Fruit fly (Drosophila melanogaster) whole organism, adult: ENCODE data around the gene CG7381.

ENCODE experiments used
- CG14711 ChIP-seq: fragments of 200-800 bp; sonication (Bioruptor generic); optimal IDR thresholded peaks from 2 replicates; lab custom pipeline; 2018; ENCODE audit warnings: missing biosample characterization, mild to moderate bottlenecking, missing genetic modification characterization, moderate library complexity
- CG1620 ChIP-seq: fragments of 200-800 bp; sonication (Bioruptor generic); optimal IDR thresholded peaks from 2 replicates; lab custom pipeline; 2016; ENCODE audit warnings: missing biosample characterization, missing genetic modification characterization
- CG33017 ChIP-seq: fragments of 200-800 bp; sonication (Bioruptor generic); optimal IDR thresholded peaks from 2 replicates; lab custom pipeline; 2018; ENCODE audit warnings: missing biosample characterization, mild to moderate bottlenecking, missing genetic modification characterization, moderate library complexity
- Crg-1 ChIP-seq: fragments of 200-800 bp; sonication (Bioruptor generic); optimal IDR thresholded peaks from 2 replicates; lab custom pipeline; 2016; ENCODE audit warnings: missing biosample characterization, missing genetic modification characterization
- bab1 ChIP-seq: fragments of 200-800 bp; sonication (Bioruptor generic); optimal IDR thresholded peaks from 3 replicates; lab custom pipeline; 2019; ENCODE audit warnings: missing biosample characterization, mild to moderate bottlenecking, missing genetic modification characterization, moderate library complexity
- cnc ChIP-seq, 2 experiments: fragments of >200 bp; optimal IDR thresholded peaks; 2 replicates each; lab custom pipeline; 2017
- kay ChIP-seq: fragments of 200-800 bp; sonication (Bioruptor generic); peaks from one replicate; lab custom pipeline; 2016; ENCODE audit warnings: missing biosample characterization, missing genetic modification characterization, borderline replicate concordance
- ovo ChIP-seq: fragments of 200-800 bp; sonication (Bioruptor generic); optimal IDR thresholded peaks from 2 replicates; lab custom pipeline; 2016; ENCODE audit warnings: missing biosample characterization, missing genetic modification characterization
- pad ChIP-seq: fragments of 200-800 bp; sonication (Bioruptor generic); optimal IDR thresholded peaks from 3 replicates; lab custom pipeline; 2017; ENCODE audit warnings: missing biosample characterization, missing genetic modification characterization, mild to moderate bottlenecking, moderate library complexity, missing genetic modification reagents
- toe ChIP-seq: fragments of 200-800 bp; sonication (Bioruptor generic); optimal IDR thresholded peaks from 2 replicates; lab custom pipeline; 2016; ENCODE audit warnings: missing biosample characterization, missing genetic modification characterization

- TF ChIP-seq toe: no peak
- TF ChIP-seq ovo (GFP tag; lab: Kevin White, UChicago): no peak
- TF ChIP-seq CG14711: peak; percentile 4
- no peak for TF ChIP-seq CG33017 (tag; lab: Kevin White, UChicago)
- TF ChIP-seq CG1620: peak; percentile 9
- TF ChIP-seq pad (GFP tag; lab: Kevin White, UChicago): no peak
- TF ChIP-seq bab1 (GFP tag; lab: Kevin White, UChicago): no peak
- TF ChIP-seq cnc (optimal IDR thresholded peaks at IDR 0.05; lab: Kevin White, UChicago): no peak
- no peak for TF ChIP-seq Crg-1 (GFP tag; lab: Kevin White, UChicago)
- TF ChIP-seq kay (GFP tag; lab: Kevin White, UChicago): no peak
Measured at dm6 chr3R:12980628-12981219, 3.5 kb upstream of the CG7381 start, which contains the start of gene Paip2.
